Fruit fly (Drosophila melanogaster): ENCODE measurements around the gene CG31076.

DNA sequence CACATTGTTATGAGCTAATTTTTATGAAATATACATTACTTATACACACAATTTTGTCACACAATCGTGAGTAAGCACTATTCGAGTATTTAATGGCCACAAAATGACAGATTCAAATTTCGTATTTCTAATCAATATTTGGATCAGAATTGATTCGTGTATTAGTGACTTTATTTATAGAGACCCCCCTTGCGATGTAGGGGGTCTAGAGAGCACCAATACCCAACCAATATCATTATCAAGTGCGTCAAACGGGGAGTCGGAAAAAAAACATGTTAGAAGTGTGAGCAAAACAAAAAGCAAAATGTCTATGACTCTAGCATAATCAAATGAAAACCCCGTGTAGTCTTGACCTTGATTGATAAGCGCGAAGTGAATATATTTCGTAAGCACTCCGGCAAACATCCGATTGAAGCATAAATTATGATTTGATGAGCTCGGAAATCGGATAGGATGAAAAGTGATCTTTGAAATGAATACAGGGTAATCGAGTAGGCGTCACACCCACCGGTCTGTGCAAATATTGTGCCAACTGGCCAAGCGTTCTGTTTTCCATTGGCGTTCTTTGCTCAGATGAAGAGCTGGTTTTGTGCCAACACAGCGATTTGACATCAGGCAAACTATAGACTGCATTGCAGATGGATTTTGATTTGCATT, 37.3 kb downstream of the CG31076 start:
- no peak for TF ChIP-seq CG11762 (GFP tag; optimal IDR thresholded peaks at IDR 0.05; ENCODE audit: insufficient read depth)
- TF ChIP-seq CG8632 (GFP tag; optimal IDR thresholded peaks at IDR 0.05): no peak
- TF ChIP-seq Eip93F (GFP tag; optimal IDR thresholded peaks at IDR 0.05): no peak
- no peak for TF ChIP-seq spab (GFP tag; optimal IDR thresholded peaks at IDR 0.05)
- no peak for TF ChIP-seq CG6792 (GFP tag; optimal IDR thresholded peaks at IDR 0.05)
- no peak for TF ChIP-seq Sox15 (GFP tag; optimal IDR thresholded peaks at IDR 0.05)
- no peak for TF ChIP-seq Hr4 (GFP tag; optimal IDR thresholded peaks at IDR 0.05)
- TF ChIP-seq acj6 (GFP tag; optimal IDR thresholded peaks at IDR 0.05): no peak
- TF ChIP-seq ss (GFP tag; optimal IDR thresholded peaks at IDR 0.05): no peak
- no peak for TF ChIP-seq Blimp-1 (GFP tag; optimal IDR thresholded peaks at IDR 0.05)
